Fruit fly (Drosophila melanogaster): ENCODE results near the gene CG3557.

Gene CG3557

dm6 chr2L:2380805-2381204 lies 4.8 kb downstream of the CG3557 start, which contains the start of gene Eogt (continued):
- TF ChIP-seq scrt (GFP tag; optimal IDR thresholded peaks at IDR 0.05), result peak; percentile 71
- TF ChIP-seq ssp (GFP tag; IDR thresholded peaks at IDR 0.05), result peak; percentile 91
- TF ChIP-seq CG7271 (tag; optimal IDR thresholded peaks at IDR 0.05), result peak; percentile 83
- no peak for TF ChIP-seq HLH4C (GFP tag; IDR thresholded peaks at IDR 0.05; ENCODE audit: partially characterized antibody)
- peak; percentile 61 for TF ChIP-seq CG5180 (GFP tag; optimal IDR thresholded peaks at IDR 0.05)
- peak; percentile 78 for TF ChIP-seq CG6254 (GFP tag; optimal IDR thresholded peaks at IDR 0.05)
- peak; percentile 84 for TF ChIP-seq CG12104 (GFP tag; optimal IDR thresholded peaks at IDR 0.05)
- TF ChIP-seq CG2678 (tag; optimal IDR thresholded peaks at IDR 0.05), result peak; percentile 92
- peak; percentile 46; the same call in 1 of the 2 replicates for TF ChIP-seq Dip2 (GFP tag; IDR thresholded peaks at IDR 0.05)
- peak; percentile 94 for TF ChIP-seq Nf-YA (GFP tag; IDR thresholded peaks at IDR 0.05)
- no peak for TF ChIP-seq Trl (optimal IDR thresholded peaks at IDR 0.05)
- peak; percentile 59 for TF ChIP-seq Trl (GFP tag; optimal IDR thresholded peaks at IDR 0.05)
- no peak for TF ChIP-seq sna (GFP tag; IDR thresholded peaks at IDR 0.05; ENCODE audit: partially characterized antibody)
- TF ChIP-seq phol (tag; optimal IDR thresholded peaks at IDR 0.05), result peak; percentile 94
- TF ChIP-seq ftz-f1 (GFP tag; optimal IDR thresholded peaks at IDR 0.05), result no peak
- peak; percentile 95 for TF ChIP-seq PHDP (tag; optimal IDR thresholded peaks at IDR 0.05)
- peak; percentile 38 for TF ChIP-seq Sry-β (GFP tag; optimal IDR thresholded peaks at IDR 0.05)
- peak; percentile 97 for TF ChIP-seq CG32772 (GFP tag; IDR thresholded peaks at IDR 0.05)
- TF ChIP-seq CG13894 (tag; optimal IDR thresholded peaks at IDR 0.05), result peak; percentile 85
- TF ChIP-seq CG15601 (tag; optimal IDR thresholded peaks at IDR 0.05), result peak; percentile 91
- peak; percentile 82 for TF ChIP-seq Blimp-1 (GFP tag; optimal IDR thresholded peaks at IDR 0.05)
- TF ChIP-seq lov (optimal IDR thresholded peaks at IDR 0.05), result no peak
- peak; percentile 96 for TF ChIP-seq lov (GFP tag; IDR thresholded peaks at IDR 0.05)
- TF ChIP-seq maf-S (GFP tag; optimal IDR thresholded peaks at IDR 0.05), result peak; percentile 71
- no peak for TF ChIP-seq sqz (GFP tag; optimal IDR thresholded peaks at IDR 0.05)
- peak; percentile 93 for TF ChIP-seq Optix (GFP tag; IDR thresholded peaks at IDR 0.05)
- TF ChIP-seq nerfin-2 (GFP tag; IDR thresholded peaks at IDR 0.05; ENCODE audit: partially characterized antibody), result no peak
- peak; percentile 74 for TF ChIP-seq run (tag; optimal IDR thresholded peaks at IDR 0.05)
- no peak for TF ChIP-seq CG42726 (GFP tag; IDR thresholded peaks at IDR 0.05; ENCODE audit: partially characterized antibody)
- peak; percentile 97 for TF ChIP-seq CG32532 (GFP tag; IDR thresholded peaks at IDR 0.05)
- TF ChIP-seq B-H2 (GFP tag; optimal IDR thresholded peaks at IDR 0.05), result peak; percentile 77
- TF ChIP-seq CG1832 (GFP tag; optimal IDR thresholded peaks at IDR 0.05), result no peak
- TF ChIP-seq amos (GFP tag; IDR thresholded peaks at IDR 0.05; ENCODE audit: partially characterized antibody), result no peak
- peak in 1 of 2 experiments; percentile 64 for TF ChIP-seq crp (GFP tag; optimal IDR thresholded peaks at IDR 0.05)
- TF ChIP-seq Kr (GFP tag; optimal IDR thresholded peaks at IDR 0.05), result no peak
- TF ChIP-seq Doc3 (GFP tag; IDR thresholded peaks at IDR 0.05; ENCODE audit: partially characterized antibody), result no peak

- no peak for TF ChIP-seq al (GFP tag; IDR thresholded peaks at IDR 0.05)
- no peak for TF ChIP-seq E2f1 (GFP tag; IDR thresholded peaks at IDR 0.05)
- 0 out of 3 replicates have a peak, but pooled peaks have one; percentile 33 for TF ChIP-seq zfh1 (GFP tag; IDR thresholded peaks at IDR 0.05)
- peak; percentile 23 for TF ChIP-seq CG6813 (GFP tag; optimal IDR thresholded peaks at IDR 0.05)
- peak; percentile 2 for TF ChIP-seq CG1603 (tag; optimal IDR thresholded peaks at IDR 0.05)
- TF ChIP-seq tgo (GFP tag; IDR thresholded peaks at IDR 0.05), result no peak
- TF ChIP-seq CG12942 (GFP tag; optimal IDR thresholded peaks at IDR 0.05), result no peak
- peak; percentile 15; the same call in 1 of the 3 replicates for TF ChIP-seq CG11695 (GFP tag; IDR thresholded peaks at IDR 0.05)
- no peak for TF ChIP-seq Mad (GFP tag; optimal IDR thresholded peaks at IDR 0.05)
- no peak for TF ChIP-seq sisA (GFP tag; IDR thresholded peaks at IDR 0.05)
- no peak for TF ChIP-seq CG3407 (GFP tag; optimal IDR thresholded peaks at IDR 0.05)
- no peak for TF ChIP-seq fu2 (GFP tag; optimal IDR thresholded peaks at IDR 0.05)
- 0 out of 2 replicates have a peak, but pooled peaks have one; percentile 11 for TF ChIP-seq CG16779 (GFP tag; IDR thresholded peaks at IDR 0.05)
- no peak for TF ChIP-seq gfzf (GFP tag; optimal IDR thresholded peaks at IDR 0.05)
- no peak for TF ChIP-seq Lim3 (GFP tag; IDR thresholded peaks at IDR 0.05)
- no peak for TF ChIP-seq grau (tag; optimal IDR thresholded peaks at IDR 0.05)
- no peak for TF ChIP-seq emc (GFP tag; optimal IDR thresholded peaks at IDR 0.05)
Observed at dm6 chr2L:2376418-2376702, 9.2 kb downstream of the CG3557 start.

Data from whole organism, embryonic.